Worm (Caenorhabditis elegans) whole organism, young adult: Measurements from ENCODE around the gene W04G3.13.

ENCODE experiments used
- C06A6.2 ChIP-seq: fragments of 200-800 bp; sonication (Bioruptor generic); conservative IDR thresholded peaks from 2 replicates; pipeline ENCODE4 v1.3.6; 2022; ENCODE audit warnings: missing genetic modification characterization, missing compliant biosample characterization
- C17E4.6 ChIP-seq: fragments of 200-800 bp; sonication (Bioruptor generic); IDR thresholded peaks from 2 replicates; pipeline ENCODE4 v1.3.6; 2022; ENCODE audit warnings: missing genetic modification reagents, missing genetic modification characterization, missing compliant biosample characterization
- T07F8.4 ChIP-seq: sonication (generic microtip); optimal IDR thresholded peaks from 2 replicates; lab custom pipeline; 2016; ENCODE audit warnings: mild to moderate bottlenecking, missing genetic modification characterization, moderate library complexity, missing compliant biosample characterization
- ama-1 ChIP-seq, 3 experiments: fragments of 150-350 bp in 1 of 3; sonication (generic microtip) in 2 of 3; optimal IDR thresholded peaks; 2 replicates each; lab custom pipeline; 2014 to 2018; ENCODE audit warnings: missing biosample characterization in 2 of 3, missing genetic modification characterization in 2 of 3, missing genetic modification reagents in 2 of 3
- him-1 ChIP-seq: sonication (generic microtip); optimal IDR thresholded peaks from 2 replicates; lab custom pipeline; 2016; ENCODE audit warnings: missing genotype, missing genetic modification reagents, missing genetic modification characterization, missing compliant biosample characterization
- lsy-27 ChIP-seq: sonication (generic microtip); optimal IDR thresholded peaks from 2 replicates; lab custom pipeline; 2017; ENCODE audit warnings: missing genetic modification characterization, mild to moderate bottlenecking, missing compliant biosample characterization, antibody characterized with exemption, missing genotype, borderline replicate concordance; ENCODE audit not compliant: insufficient read depth
- zfh-2 ChIP-seq: fragments of 200-800 bp; sonication (Bioruptor generic); conservative IDR thresholded peaks from 2 replicates; pipeline ENCODE4 v1.3.6; 2022; ENCODE audit warnings: missing genetic modification reagents, missing genetic modification characterization, missing compliant biosample characterization
- ztf-18 ChIP-seq: sonication (generic microtip); optimal IDR thresholded peaks from 2 replicates; lab custom pipeline; 2016; ENCODE audit warnings: missing genotype, mild to moderate bottlenecking, missing genetic modification characterization, missing compliant biosample characterization

- TF ChIP-seq ztf-18 (tag; lab: Kevin White, UChicago) = no peak
- no peak for TF ChIP-seq zfh-2
- no peak for TF ChIP-seq him-1 (tag; lab: Kevin White, UChicago)
- no peak for TF ChIP-seq T07F8.4 (tag; lab: Kevin White, UChicago)
- no peak for TF ChIP-seq C06A6.2 (GFP tag; lab: Robert Waterston, UW)
- TF ChIP-seq ama-1 (optimal IDR thresholded peaks at IDR 0.05; lab: Kevin White, UChicago) = no peak
- no peak for TF ChIP-seq ama-1 (GFP tag; optimal IDR thresholded peaks at IDR 0.05; lab: Kevin White, UChicago)
- TF ChIP-seq lsy-27 = no peak
- no peak for TF ChIP-seq C17E4.6
These were observed 36.8 kb downstream of the W04G3.13 start, which contains the start of gene C09F12.3 for ce11 chrX:11042777-11043176.
